Worm (Caenorhabditis elegans): ENCODE data around the gene F47B8.4.

- no peak for TF ChIP-seq ama-1 (optimal IDR thresholded peaks at IDR 0.05)
- TF ChIP-seq ets-7 (tag; optimal IDR thresholded peaks at IDR 0.05): no peak
- TF ChIP-seq tra-4 (tag; optimal IDR thresholded peaks at IDR 0.05): no peak
- no peak for TF ChIP-seq F13C5.2 (tag; optimal IDR thresholded peaks at IDR 0.05)
- TF ChIP-seq hnd-1 (tag; optimal IDR thresholded peaks at IDR 0.05): no peak
- no peak for TF ChIP-seq ceh-13 (GFP tag; optimal IDR thresholded peaks at IDR 0.05)
- TF ChIP-seq tbx-37 (GFP tag; conservative IDR thresholded peaks at IDR 0.05): no peak
- TF ChIP-seq scrt-1 (GFP tag; IDR thresholded peaks at IDR 0.05): no peak
- no peak for TF ChIP-seq flt-1 (GFP tag; IDR thresholded peaks at IDR 0.05)
- TF ChIP-seq hmg-4 (GFP tag; optimal IDR thresholded peaks at IDR 0.05): no peak
Measured at ce11 chrV:14299569-14300064, 24.9 kb downstream of the F47B8.4 start, which contains the start of the genes spig-3 and F14D7.12.
